Worm (Caenorhabditis elegans): Measurements from ENCODE around the gene C06A12.3.

Gene C06A12.3

DNA sequence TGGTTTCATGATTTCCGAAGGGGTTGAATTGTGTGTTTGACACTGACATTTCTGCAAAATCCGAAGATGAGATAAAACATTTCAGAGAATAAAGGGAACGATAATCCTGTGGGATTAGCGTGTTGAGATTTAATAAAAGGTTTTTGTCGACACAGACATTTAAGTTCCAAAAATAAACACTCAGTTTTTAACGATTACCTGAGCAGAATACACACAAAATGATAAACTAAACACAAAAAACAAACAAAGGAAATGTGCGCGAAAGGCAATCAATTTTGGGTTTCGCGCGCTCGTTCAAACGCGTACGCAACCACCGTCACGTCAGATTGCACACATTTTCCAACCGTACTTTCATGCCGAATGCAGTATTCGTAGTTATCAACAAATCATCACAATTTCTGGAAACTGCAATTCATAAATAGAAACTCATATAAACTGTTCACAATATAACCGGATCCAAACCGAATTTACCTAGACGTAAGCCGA lies 33.7 kb downstream of the C06A12.3 start, which contains the start of gene rif-1.1:
Gene rif-1.1, minus strand, starts transcription at position 51 of the 486 bp plus-strand sequence.
- TF ChIP-seq ztf-1 (GFP tag; conservative IDR thresholded peaks at IDR 0.05) (no peak), alr-1 (tag; optimal IDR thresholded peaks at IDR 0.05) (no peak), lin-13 (GFP tag; optimal IDR thresholded peaks at IDR 0.05) (peak; percentile 23), C34F6.9 (tag; optimal IDR thresholded peaks at IDR 0.05) (peak; percentile 19), aly-2 (tag; optimal IDR thresholded peaks at IDR 0.05) (no peak), lsy-2 (tag; optimal IDR thresholded peaks at IDR 0.05) (peak in 1 of 2 experiments; percentile 86), sma-3 (GFP tag; optimal IDR thresholded peaks at IDR 0.05) (peak; percentile 2), nhr-129 (tag; optimal IDR thresholded peaks at IDR 0.05) (peak; percentile 49), unc-55 (GFP tag; optimal IDR thresholded peaks at IDR 0.05) (peak; percentile 72), gmeb-1 (tag; optimal IDR thresholded peaks at IDR 0.05) (peak; percentile 86)

ce11 chrIV:17463108-17463608 lies 35.6 kb downstream of the C06A12.3 start, which contains the start of gene F11E6.10:
TSS of gene F11E6.10 (minus strand) at chrIV:17463158.
- TF ChIP-seq ZK546.5 (tag; optimal IDR thresholded peaks at IDR 0.05) (no peak), nhr-10 (tag; optimal IDR thresholded peaks at IDR 0.05) (no peak), sma-9 (GFP tag; optimal IDR thresholded peaks at IDR 0.05) (no peak), sma-9 (tag; optimal IDR thresholded peaks at IDR 0.05) (no peak), nhr-12 (tag; optimal IDR thresholded peaks at IDR 0.05) (no peak), mdl-1 (tag; optimal IDR thresholded peaks at IDR 0.05) (no peak), snpc-4 (tag; optimal IDR thresholded peaks at IDR 0.05) (no peak), unc-39 (tag; optimal IDR thresholded peaks at IDR 0.05) (no peak), Y55F3AM.14 (GFP tag; optimal IDR thresholded peaks at IDR 0.05) (no peak), mab-5 (tag; optimal IDR thresholded peaks at IDR 0.05) (no peak), lin-39 (tag; optimal IDR thresholded peaks at IDR 0.05) (no peak)

DNA sequence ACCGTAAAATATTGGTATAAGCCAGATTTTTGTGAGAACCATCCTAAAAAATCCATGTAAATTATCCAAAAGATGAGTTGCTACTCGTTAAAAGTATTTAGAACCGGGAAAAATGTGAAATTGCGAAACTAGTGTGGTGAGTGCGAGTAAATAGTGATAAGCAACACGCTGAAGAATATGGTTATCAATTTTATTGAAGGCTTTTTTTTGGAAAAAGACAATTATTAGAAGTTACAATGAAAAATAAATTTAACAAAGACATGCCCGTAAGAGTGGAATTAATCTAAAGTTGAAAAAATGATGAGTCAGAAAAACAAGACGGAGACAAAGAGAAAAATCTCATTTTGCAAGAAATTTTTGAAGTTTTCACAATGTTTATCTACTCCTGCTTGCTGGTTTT lies 38.4 kb downstream of the C06A12.3 start, which contains the start of gene F11E6.6:
Gene F11E6.6, minus strand, starts transcription at position 101 of the 400 bp plus-strand sequence.
- TF ChIP-seq egl-27 (tag; optimal IDR thresholded peaks at IDR 0.05) (no peak), ZK546.5 (tag; optimal IDR thresholded peaks at IDR 0.05) (no peak), ama-1 (optimal IDR thresholded peaks at IDR 0.05) (no peak), lin-39 (tag; optimal IDR thresholded peaks at IDR 0.05) (no peak), fos-1 (tag; optimal IDR thresholded peaks at IDR 0.05) (peak; percentile 48)

ce11 chrIV:17467325-17467724 lies 39.8 kb downstream of the C06A12.3 start, which contains the start of gene elo-2:
TSS of gene elo-2 (minus strand) at chrIV:17467408.
- TF ChIP-seq lsy-2 (tag; optimal IDR thresholded peaks at IDR 0.05) (no peak), ZK546.5 (tag; optimal IDR thresholded peaks at IDR 0.05) (no peak), blmp-1 (tag; optimal IDR thresholded peaks at IDR 0.05; ENCODE audit: insufficient read depth) (no peak), C34F6.9 (tag; optimal IDR thresholded peaks at IDR 0.05) (no peak), skn-1 (tag; optimal IDR thresholded peaks at IDR 0.05) (no peak), sma-9 (GFP tag; optimal IDR thresholded peaks at IDR 0.05) (peak; percentile 59), sma-9 (tag; optimal IDR thresholded peaks at IDR 0.05) (no peak), crh-2 (tag; optimal IDR thresholded peaks at IDR 0.05) (peak; percentile 9), aly-2 (tag; optimal IDR thresholded peaks at IDR 0.05) (no peak), nhr-12 (tag; optimal IDR thresholded peaks at IDR 0.05) (no peak), egl-27 (tag; optimal IDR thresholded peaks at IDR 0.05) (no peak), lin-13 (GFP tag; optimal IDR thresholded peaks at IDR 0.05) (no peak), nhr-23 (tag; optimal IDR thresholded peaks at IDR 0.05) (no peak), nhr-237 (tag; optimal IDR thresholded peaks at IDR 0.05) (no peak), unc-39 (tag; optimal IDR thresholded peaks at IDR 0.05) (no peak), lin-39 (tag; optimal IDR thresholded peaks at IDR 0.05) (no peak), nhr-77 (tag; optimal IDR thresholded peaks at IDR 0.05) (no peak), fos-1 (tag; optimal IDR thresholded peaks at IDR 0.05) (peak; percentile 30), peb-1 (tag; optimal IDR thresholded peaks at IDR 0.05) (no peak), lin-11 (tag; optimal IDR thresholded peaks at IDR 0.05) (no peak), elt-1 (tag; optimal IDR thresholded peaks at IDR 0.05) (no peak), F13H6.1 (tag; optimal IDR thresholded peaks at IDR 0.05) (no peak), nhr-6 (tag; optimal IDR thresholded peaks at IDR 0.05) (no peak), nhr-25 (tag; optimal IDR thresholded peaks at IDR 0.05) (no peak), ztf-11 (tag; optimal IDR thresholded peaks at IDR 0.05) (no peak), mab-5 (tag; optimal IDR thresholded peaks at IDR 0.05) (no peak), ceh-16 (tag; optimal IDR thresholded peaks at IDR 0.05) (no peak), ama-1 (optimal IDR thresholded peaks at IDR 0.05) (no peak), ztf-4 (tag; optimal IDR thresholded peaks at IDR 0.05) (no peak), sma-3 (GFP tag; optimal IDR thresholded peaks at IDR 0.05) (no peak), alr-1 (tag; optimal IDR thresholded peaks at IDR 0.05) (no peak), nhr-21 (tag; optimal IDR thresholded peaks at IDR 0.05) (no peak), nhr-10 (tag; optimal IDR thresholded peaks at IDR 0.05) (no peak), ztf-1 (GFP tag; conservative IDR thresholded peaks at IDR 0.05) (no peak), zag-1 (tag; optimal IDR thresholded peaks at IDR 0.05) (no peak), gmeb-1 (tag; optimal IDR thresholded peaks at IDR 0.05) (peak; percentile 40)
